Worm (Caenorhabditis elegans): ENCODE results near the gene C43G2.3.

- TF ChIP-seq ztf-23 (GFP tag; IDR thresholded peaks at IDR 0.05): no peak
- no peak for TF ChIP-seq cog-1 (tag; optimal IDR thresholded peaks at IDR 0.05)
- TF ChIP-seq flt-1 (GFP tag; IDR thresholded peaks at IDR 0.05): no peak
- TF ChIP-seq ref-1 (GFP tag; conservative IDR thresholded peaks at IDR 0.05): no peak
- no peak for TF ChIP-seq klf-2 (GFP tag; conservative IDR thresholded peaks at IDR 0.05)
- TF ChIP-seq T22C8.4 (GFP tag; IDR thresholded peaks at IDR 0.05): no peak
- TF ChIP-seq ztf-29 (GFP tag; IDR thresholded peaks at IDR 0.05): no peak
- no peak for TF ChIP-seq tab-1 (GFP tag; IDR thresholded peaks at IDR 0.05)
Measured at ce11 chrIV:6618607-6619006, 40.6 kb downstream of the C43G2.3 start.

Measured in whole organism, midembryonic.